Worm (Caenorhabditis elegans) whole organism, L2 larva: ENCODE data around the gene coh-1.

Experiments
- F13H6.1 ChIP-seq: sonication (generic microtip); optimal IDR thresholded peaks from 2 replicates; lab custom pipeline; 2016; ENCODE audit warnings: missing genetic modification characterization, missing compliant biosample characterization
- R02D3.7 ChIP-seq: fragments of 150-350 bp; optimal IDR thresholded peaks from 2 replicates; lab custom pipeline; 2014; ENCODE audit warnings: missing biosample characterization, missing genetic modification characterization
- alr-1 ChIP-seq: fragments of 150-350 bp; optimal IDR thresholded peaks from 2 replicates; lab custom pipeline; 2014; ENCODE audit warnings: missing biosample characterization, missing genetic modification characterization
- aly-2 ChIP-seq: fragments of 150-350 bp; optimal IDR thresholded peaks from 2 replicates; lab custom pipeline; 2014; ENCODE audit warnings: missing biosample characterization, missing genetic modification characterization
- blmp-1 ChIP-seq: sonication (generic microtip); optimal IDR thresholded peaks from 2 replicates; lab custom pipeline; 2017; ENCODE audit warnings: missing genetic modification characterization, mild to moderate bottlenecking, missing compliant biosample characterization, antibody characterized with exemption, moderate library complexity; ENCODE audit not compliant: insufficient read depth
- ceh-82 ChIP-seq: fragments of 150-350 bp; optimal IDR thresholded peaks from 2 replicates; lab custom pipeline; 2014; ENCODE audit warnings: missing biosample characterization, missing genetic modification characterization
- crh-2 ChIP-seq: sonication (generic microtip); optimal IDR thresholded peaks from 2 replicates; lab custom pipeline; 2017; ENCODE audit warnings: missing biosample characterization, missing genetic modification characterization
- egl-27 ChIP-seq: sonication (generic microtip); optimal IDR thresholded peaks from 3 replicates; lab custom pipeline; 2017; ENCODE audit warnings: missing biosample characterization, missing genetic modification reagents, missing genetic modification characterization
- elt-1 ChIP-seq: fragments of 150-350 bp; optimal IDR thresholded peaks from 2 replicates; lab custom pipeline; 2014; ENCODE audit warnings: missing biosample characterization, missing genetic modification characterization
- fos-1 ChIP-seq: fragments of 150-350 bp; optimal IDR thresholded peaks from 2 replicates; lab custom pipeline; 2014; ENCODE audit warnings: missing biosample characterization, missing genetic modification characterization
- lin-11 ChIP-seq: fragments of 150-350 bp; sonication (generic microtip); optimal IDR thresholded peaks from 2 replicates; lab custom pipeline; 2014; ENCODE audit warnings: missing biosample characterization, missing genetic modification characterization, inconsistent platforms, mixed read lengths
- lin-13 ChIP-seq: fragments of 150-350 bp; optimal IDR thresholded peaks from 2 replicates; lab custom pipeline; 2014; ENCODE audit warnings: missing biosample characterization, missing genetic modification reagents, missing genetic modification characterization
- mab-5 ChIP-seq: fragments of 150-350 bp; optimal IDR thresholded peaks from 2 replicates; lab custom pipeline; 2014; ENCODE audit warnings: missing biosample characterization, missing genetic modification characterization
- nhr-12 ChIP-seq: fragments of 150-350 bp; optimal IDR thresholded peaks from 2 replicates; lab custom pipeline; 2014; ENCODE audit warnings: missing biosample characterization, missing genetic modification characterization
- nhr-129 ChIP-seq: fragments of 150-350 bp; optimal IDR thresholded peaks from 2 replicates; lab custom pipeline; 2014; ENCODE audit warnings: missing biosample characterization, missing genetic modification characterization
- nhr-21 ChIP-seq: fragments of 150-350 bp; optimal IDR thresholded peaks from 2 replicates; lab custom pipeline; 2014; ENCODE audit warnings: missing biosample characterization, missing genetic modification characterization
- nhr-23 ChIP-seq: fragments of 150-350 bp; optimal IDR thresholded peaks from 2 replicates; lab custom pipeline; 2014; ENCODE audit warnings: missing biosample characterization, missing genetic modification reagents, missing genetic modification characterization
- nhr-25 ChIP-seq: fragments of 150-350 bp; sonication (generic microtip); optimal IDR thresholded peaks from 3 replicates; lab custom pipeline; 2014; ENCODE audit warnings: missing biosample characterization, missing genetic modification characterization
- sem-4 ChIP-seq: fragments of 150-350 bp; optimal IDR thresholded peaks from 2 replicates; lab custom pipeline; 2014; ENCODE audit warnings: missing biosample characterization, missing genetic modification reagents, missing genetic modification characterization
- skn-1 ChIP-seq: sonication (generic microtip); optimal IDR thresholded peaks from 2 replicates; lab custom pipeline; 2017; ENCODE audit warnings: missing biosample characterization, missing genetic modification characterization
- sma-3 ChIP-seq: sonication (generic microtip); optimal IDR thresholded peaks from 2 replicates; lab custom pipeline; 2016; ENCODE audit warnings: missing genetic modification reagents, missing genetic modification characterization, missing compliant biosample characterization
- sma-9 ChIP-seq, 2 experiments: fragments of 150-350 bp in 1 of 2; sonication (generic microtip) in 1 of 2; optimal IDR thresholded peaks; 2 replicates each; lab custom pipeline; 2014 to 2016; ENCODE audit warnings: missing genetic modification characterization in 2 of 2, mild to moderate bottlenecking in 1 of 2, missing biosample characterization in 1 of 2, missing compliant biosample characterization in 1 of 2, missing genetic modification reagents in 1 of 2, moderate library complexity in 1 of 2
- snpc-4 ChIP-seq: fragments of 150-350 bp; optimal IDR thresholded peaks from 2 replicates; lab custom pipeline; 2014; ENCODE audit warnings: missing biosample characterization, missing genetic modification characterization
- unc-39 ChIP-seq: fragments of 150-350 bp; optimal IDR thresholded peaks from 2 replicates; lab custom pipeline; 2014; ENCODE audit warnings: missing biosample characterization, missing genetic modification characterization
- unc-55 ChIP-seq: fragments of 150-350 bp; sonication (generic microtip); optimal IDR thresholded peaks from 3 replicates; lab custom pipeline; 2014; ENCODE audit warnings: missing biosample characterization, missing genetic modification reagents, missing genetic modification characterization
- unc-62 ChIP-seq: fragments of 150-350 bp; optimal IDR thresholded peaks from 2 replicates; lab custom pipeline; 2014; ENCODE audit warnings: missing biosample characterization, missing genetic modification reagents, missing genetic modification characterization
- ztf-1 ChIP-seq: fragments of 200-800 bp; sonication (Bioruptor generic); conservative IDR thresholded peaks from 2 replicates; pipeline ENCODE4 v1.3.6; 2022; ENCODE audit warnings: missing genetic modification characterization, missing compliant biosample characterization
- ztf-4 ChIP-seq: fragments of 150-350 bp; optimal IDR thresholded peaks from 2 replicates; lab custom pipeline; 2014; ENCODE audit warnings: missing biosample characterization, missing genetic modification characterization

The coh-1 gene

ce11 chrX:7446485-7446884 is 28.3 kb downstream of the coh-1 start:
- TF ChIP-seq blmp-1 (tag; lab: Kevin White, UChicago) (no peak), sma-9 (GFP tag; optimal IDR thresholded peaks at IDR 0.05; lab: Kevin White, UChicago) (peak; percentile 21), sma-9 (tag; optimal IDR thresholded peaks at IDR 0.05; lab: Kevin White, UChicago) (no peak)

- no peak for TF ChIP-seq ceh-82
- no peak for TF ChIP-seq alr-1 (tag; lab: Kevin White, UChicago)
- no peak for TF ChIP-seq lin-13 (GFP tag; lab: Kevin White, UChicago)
- peak; percentile 34 for TF ChIP-seq fos-1 (tag; lab: Kevin White, UChicago)
- peak; percentile 41 for TF ChIP-seq sma-9 (GFP tag; optimal IDR thresholded peaks at IDR 0.05; lab: Kevin White, UChicago)
- TF ChIP-seq sma-9 (tag; optimal IDR thresholded peaks at IDR 0.05; lab: Kevin White, UChicago): no peak
- no peak for TF ChIP-seq nhr-23
- peak; percentile 4 for TF ChIP-seq crh-2 (tag; lab: Kevin White, UChicago)
- peak; percentile 32 for TF ChIP-seq nhr-129 (tag; lab: Kevin White, UChicago)
- no peak for TF ChIP-seq skn-1
- TF ChIP-seq egl-27 (tag; lab: Kevin White, UChicago): no peak
- TF ChIP-seq nhr-21: no peak
- no peak for TF ChIP-seq R02D3.7 (tag; lab: Kevin White, UChicago)
Measured at ce11 chrX:7445734-7446133, 29.1 kb downstream of the coh-1 start.

DNA sequence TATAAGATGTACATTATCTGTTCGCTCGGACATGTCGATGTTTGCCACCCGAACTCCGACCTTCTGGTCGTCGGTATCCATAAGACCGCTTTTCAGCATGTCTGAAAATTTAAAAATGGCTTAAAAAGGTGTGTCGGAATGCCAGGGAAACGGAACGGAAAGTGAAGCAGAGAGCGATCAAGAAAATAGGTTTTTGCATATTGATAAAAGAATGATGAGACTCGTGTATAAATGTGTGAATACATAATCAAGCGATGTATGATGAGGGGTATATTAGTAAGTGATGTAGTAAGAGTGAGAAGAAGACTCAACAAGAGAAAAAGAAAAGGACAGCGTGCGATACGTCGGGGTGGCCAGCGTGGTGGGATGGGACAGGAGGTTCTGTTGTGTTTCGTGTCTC is 32.3 kb downstream of the coh-1 start, which contains the start of gene acl-12:
Gene acl-12, minus strand, starts transcription at position 101 of the 400 bp plus-strand sequence.
- no peak for TF ChIP-seq R02D3.7 (tag; lab: Kevin White, UChicago)
- peak; percentile 39 for TF ChIP-seq unc-55 (GFP tag; lab: Kevin White, UChicago)
- TF ChIP-seq lin-13 (GFP tag; lab: Kevin White, UChicago): no peak
- no peak for TF ChIP-seq unc-39 (tag; lab: Kevin White, UChicago)
- TF ChIP-seq lin-11: no peak
- TF ChIP-seq nhr-129 (tag; lab: Kevin White, UChicago): peak; percentile 12
- TF ChIP-seq, all 48 proteins: peak for 2

DNA sequence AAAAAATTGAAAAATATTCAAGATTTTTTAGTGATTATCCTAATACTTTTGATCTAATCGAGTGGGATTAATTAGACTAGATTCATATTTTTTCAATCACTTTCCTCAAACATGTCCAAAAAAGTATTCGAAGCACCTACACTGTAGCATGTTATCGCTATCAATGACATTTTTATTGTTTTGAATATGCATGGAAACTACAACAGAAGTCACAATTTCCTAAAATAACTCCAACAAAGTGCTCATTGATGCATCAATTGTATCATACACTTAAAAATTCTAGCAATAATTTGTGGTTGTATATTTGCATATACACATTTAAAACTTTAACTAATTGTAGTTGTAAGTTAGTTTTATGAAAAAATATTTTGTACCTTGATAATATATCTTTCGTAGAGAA is 34.7 kb downstream of the coh-1 start:
- TF ChIP-seq fos-1 (tag; lab: Kevin White, UChicago): peak; percentile 0
- TF ChIP-seq nhr-25 (tag; lab: Kevin White, UChicago): no peak

ce11 chrX:7437949-7438348 is 36.9 kb downstream of the coh-1 start, which contains the start of gene C01C10.2:
TSS of gene C01C10.2 (minus strand) at chrX:7438118.
- no peak for TF ChIP-seq nhr-129 (tag; lab: Kevin White, UChicago)
- no peak for TF ChIP-seq alr-1 (tag; lab: Kevin White, UChicago)
- TF ChIP-seq ztf-1 (GFP tag; lab: Robert Waterston, UW): no peak
- TF ChIP-seq sem-4 (tag; lab: Kevin White, UChicago): peak; percentile 31
- peak; percentile 45 for TF ChIP-seq nhr-25 (tag; lab: Kevin White, UChicago)
- TF ChIP-seq sma-9 (GFP tag; optimal IDR thresholded peaks at IDR 0.05; lab: Kevin White, UChicago): no peak
- no peak for TF ChIP-seq sma-9 (tag; optimal IDR thresholded peaks at IDR 0.05; lab: Kevin White, UChicago)
- TF ChIP-seq unc-55 (GFP tag; lab: Kevin White, UChicago): no peak
- peak; percentile 32 for TF ChIP-seq sma-3 (GFP tag; lab: Kevin White, UChicago)
- TF ChIP-seq elt-1 (tag; lab: Kevin White, UChicago): no peak

DNA sequence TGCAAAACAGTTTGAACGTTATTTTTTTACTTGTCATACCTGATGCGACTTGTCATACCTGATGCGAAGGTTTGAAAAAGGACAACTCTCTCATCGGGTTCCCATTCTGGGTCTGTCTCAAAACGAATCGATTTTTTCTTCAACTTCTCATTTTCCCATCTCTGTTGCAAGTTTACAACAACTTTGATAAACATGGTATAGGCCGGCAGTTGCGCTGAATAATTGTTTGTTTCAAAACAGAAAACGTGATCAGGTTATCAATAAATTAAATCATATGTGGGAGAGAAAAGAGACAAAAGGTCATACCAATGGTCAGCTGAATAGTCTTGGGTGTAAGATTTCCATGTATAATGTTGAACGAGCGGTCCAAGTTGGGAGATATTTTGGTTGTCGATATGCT is 37.9 kb downstream of the coh-1 start:
- no peak for TF ChIP-seq ztf-4 (tag; lab: Kevin White, UChicago)
- TF ChIP-seq nhr-25 (tag; lab: Kevin White, UChicago): peak; percentile 64
- TF ChIP-seq aly-2 (tag; lab: Kevin White, UChicago): no peak
- peak; percentile 15 for TF ChIP-seq nhr-129 (tag; lab: Kevin White, UChicago)
- peak; percentile 31 for TF ChIP-seq sma-9 (GFP tag; optimal IDR thresholded peaks at IDR 0.05; lab: Kevin White, UChicago)
- no peak for TF ChIP-seq sma-9 (tag; optimal IDR thresholded peaks at IDR 0.05; lab: Kevin White, UChicago)
- TF ChIP-seq sma-3 (GFP tag; lab: Kevin White, UChicago): peak; percentile 6

- TF ChIP-seq nhr-23 (no peak), lin-11 (no peak), nhr-12 (tag; lab: Kevin White, UChicago) (no peak), mab-5 (no peak), crh-2 (tag; lab: Kevin White, UChicago) (no peak), F13H6.1 (tag; lab: Kevin White, UChicago) (no peak), snpc-4 (tag; lab: Kevin White, UChicago) (no peak), unc-62 (no peak), sma-3 (GFP tag; lab: Kevin White, UChicago) (no peak), aly-2 (tag; lab: Kevin White, UChicago) (no peak)
- TF ChIP-seq, all 48 proteins: peak for 0
Measured at ce11 chrX:7433269-7433668, 41.5 kb downstream of the coh-1 start, which contains the start of gene clc-5. TSS of gene clc-5 (plus strand) at chrX:7433569.
